Fruit fly (Drosophila melanogaster) whole organism, embryonic: ENCODE measurements around the gene CG6345.

ENCODE experiments used
- CG10565 ChIP-seq: fragments of 200-800 bp; sonication (Bioruptor generic); optimal IDR thresholded peaks from 3 replicates; lab custom pipeline; 2016; ENCODE audit warnings: missing biosample characterization, mild to moderate bottlenecking, missing genetic modification characterization
- CG12299 ChIP-seq: fragments of 200-800 bp; sonication (Bioruptor generic); optimal IDR thresholded peaks from 2 replicates; lab custom pipeline; 2018; ENCODE audit warnings: missing biosample characterization, mild to moderate bottlenecking, missing genetic modification characterization
- CG12659 ChIP-seq: fragments of 200-800 bp; sonication (Bioruptor generic); optimal IDR thresholded peaks from 3 replicates; lab custom pipeline; 2017; ENCODE audit warnings: mild to moderate bottlenecking, missing biosample characterization, missing genetic modification reagents, missing genetic modification characterization
- CG12744 ChIP-seq: fragments of 200-800 bp; sonication (Bioruptor generic); optimal IDR thresholded peaks from 2 replicates; lab custom pipeline; 2016; ENCODE audit warnings: missing biosample characterization, missing genetic modification characterization
- CG13894 ChIP-seq: fragments of 200-800 bp; sonication (Bioruptor generic); optimal IDR thresholded peaks from 3 replicates; lab custom pipeline; 2018; ENCODE audit warnings: missing biosample characterization, mild to moderate bottlenecking, missing genetic modification characterization, moderate library complexity
- CG14014 ChIP-seq: fragments of 200-800 bp; sonication (Bioruptor generic); IDR thresholded peaks from 2 replicates; pipeline ENCODE4 v1.3.6; 2022; ENCODE audit warnings: missing biosample characterization, missing genetic modification characterization
- CG14860 ChIP-seq: fragments of 200-800 bp; sonication (Bioruptor generic); IDR thresholded peaks from 3 replicates; pipeline ENCODE4 v1.3.6; 2022; ENCODE audit warnings: missing biosample characterization, missing genetic modification characterization; ENCODE audit not compliant: partially characterized antibody
- CG15011 ChIP-seq: fragments of 200-800 bp; sonication (Bioruptor generic); optimal IDR thresholded peaks from 3 replicates; lab custom pipeline; 2018; ENCODE audit warnings: missing biosample characterization, mild to moderate bottlenecking, missing genetic modification characterization
- CG15269 ChIP-seq: fragments of 200-800 bp; sonication (Bioruptor generic); optimal IDR thresholded peaks from 2 replicates; lab custom pipeline; 2018; ENCODE audit warnings: missing biosample characterization, mild to moderate bottlenecking, missing genetic modification characterization, moderate library complexity
- CG1603 ChIP-seq: fragments of 200-800 bp; sonication (Bioruptor generic); optimal IDR thresholded peaks from 2 replicates; lab custom pipeline; 2019; ENCODE audit warnings: missing biosample characterization, mild to moderate bottlenecking, missing genetic modification characterization, moderate library complexity
- CG17385 ChIP-seq: fragments of 200-800 bp; sonication (Bioruptor generic); optimal IDR thresholded peaks from 3 replicates; lab custom pipeline; 2018; ENCODE audit warnings: missing biosample characterization, mild to moderate bottlenecking, missing genetic modification characterization
- CG17829 ChIP-seq: fragments of 200-800 bp; optimal IDR thresholded peaks from 2 replicates; lab custom pipeline; 2019; ENCODE audit warnings: missing biosample characterization, mild to moderate bottlenecking, missing genetic modification characterization, moderate library complexity
- CG30020 ChIP-seq: fragments of 200-800 bp; optimal IDR thresholded peaks from 2 replicates; lab custom pipeline; 2019; ENCODE audit warnings: missing biosample characterization, mild to moderate bottlenecking, missing genetic modification characterization, moderate library complexity
- CG32772 ChIP-seq: fragments of 200-800 bp; sonication (Bioruptor generic); IDR thresholded peaks from 2 replicates; pipeline ENCODE4 v1.3.6; 2022; ENCODE audit warnings: missing biosample characterization, missing genetic modification characterization
- CG33557 ChIP-seq: fragments of 200-800 bp; sonication (Bioruptor generic); optimal IDR thresholded peaks from 2 replicates; lab custom pipeline; 2019; ENCODE audit warnings: missing biosample characterization, mild to moderate bottlenecking, missing genetic modification characterization, moderate library complexity
- CG34224 ChIP-seq: fragments of 200-800 bp; sonication (Bioruptor generic); IDR thresholded peaks from 3 replicates; pipeline ENCODE4 v1.3.6; 2022; ENCODE audit warnings: missing biosample characterization, missing genetic modification characterization; ENCODE audit not compliant: partially characterized antibody
- CG5180 ChIP-seq: fragments of 200-800 bp; sonication (Bioruptor generic); optimal IDR thresholded peaks from 3 replicates; lab custom pipeline; 2017; ENCODE audit warnings: missing biosample characterization, missing genetic modification characterization, mild to moderate bottlenecking, moderate library complexity, missing genetic modification reagents
- CoRest ChIP-seq: fragments of 200-800 bp; sonication (Bioruptor generic); optimal IDR thresholded peaks from 3 replicates; lab custom pipeline; 2018; ENCODE audit warnings: missing biosample characterization, mild to moderate bottlenecking, missing genetic modification characterization, moderate library complexity
- CrebB ChIP-seq: fragments of 200-800 bp; sonication (Bioruptor generic); optimal IDR thresholded peaks from 3 replicates; lab custom pipeline; 2018; ENCODE audit warnings: missing biosample characterization, mild to moderate bottlenecking, missing genetic modification characterization
- Deaf1 ChIP-seq: fragments of 200-800 bp; optimal IDR thresholded peaks from 3 replicates; lab custom pipeline; 2019; ENCODE audit warnings: missing biosample characterization, mild to moderate bottlenecking, missing genetic modification characterization, moderate library complexity
- Doc2 ChIP-seq: fragments of 200-800 bp; sonication (Bioruptor generic); IDR thresholded peaks from 2 replicates; pipeline ENCODE4 v1.3.6; 2022; ENCODE audit warnings: missing biosample characterization, missing genetic modification characterization
- E2f1 ChIP-seq: fragments of 200-800 bp; sonication (Bioruptor generic); IDR thresholded peaks from 2 replicates; pipeline ENCODE4 v1.3.6; 2022; ENCODE audit warnings: missing biosample characterization, missing genetic modification characterization
- Lhr ChIP-seq: fragments of 200-800 bp; sonication (Bioruptor generic); optimal IDR thresholded peaks from 3 replicates; lab custom pipeline; 2017; ENCODE audit warnings: mild to moderate bottlenecking, missing biosample characterization, missing genetic modification reagents, missing genetic modification characterization
- Lpt ChIP-seq: fragments of >200 bp; optimal IDR thresholded peaks from 2 replicates; lab custom pipeline; 2018; ENCODE audit warnings: missing biosample characterization, missing genetic modification characterization
- NC2α ChIP-seq: fragments of 200-800 bp; sonication (Bioruptor generic); optimal IDR thresholded peaks from 2 replicates; lab custom pipeline; 2016; ENCODE audit warnings: missing biosample characterization, missing genetic modification characterization
- NfI ChIP-seq: fragments of 200-800 bp; sonication (Bioruptor generic); optimal IDR thresholded peaks from 3 replicates; lab custom pipeline; 2018; ENCODE audit warnings: missing biosample characterization, mild to moderate bottlenecking, missing genetic modification characterization, moderate library complexity
- Sox102F ChIP-seq: fragments of 200-800 bp; sonication (Bioruptor generic); optimal IDR thresholded peaks from 2 replicates; lab custom pipeline; 2018; ENCODE audit warnings: missing biosample characterization, mild to moderate bottlenecking, missing genetic modification characterization, moderate library complexity
- az2 ChIP-seq: fragments of 200-800 bp; sonication (Bioruptor generic); optimal IDR thresholded peaks from 3 replicates; lab custom pipeline; 2016; ENCODE audit warnings: missing biosample characterization, missing genetic modification characterization
- bigmax ChIP-seq: fragments of 200-800 bp; sonication (Bioruptor generic); optimal IDR thresholded peaks from 2 replicates; lab custom pipeline; 2018; ENCODE audit warnings: missing biosample characterization, mild to moderate bottlenecking, missing genetic modification characterization
- br ChIP-seq: fragments of >200 bp; optimal IDR thresholded peaks from 2 replicates; lab custom pipeline; 2017
- cad ChIP-seq: fragments of >200 bp; optimal IDR thresholded peaks from 2 replicates; lab custom pipeline; 2017; ENCODE audit warnings: missing biosample characterization, missing genetic modification characterization
- dysf ChIP-seq: fragments of 200-800 bp; sonication (Bioruptor generic); IDR thresholded peaks from 3 replicates; pipeline ENCODE4 v1.3.6; 2022; ENCODE audit warnings: missing biosample characterization, missing genetic modification characterization
- gfzf ChIP-seq: fragments of 200-800 bp; sonication (Bioruptor generic); optimal IDR thresholded peaks from 2 replicates; lab custom pipeline; 2016; ENCODE audit warnings: missing biosample characterization, mild to moderate bottlenecking, missing genetic modification characterization, moderate library complexity
- h ChIP-seq: fragments of >200 bp; optimal IDR thresholded peaks from 2 replicates; lab custom pipeline; 2017
- hkb ChIP-seq, 2 experiments: fragments of 200-800 bp in 1 of 2; fragments of >200 bp in 1 of 2; sonication (Bioruptor generic) in 1 of 2; IDR thresholded peaks in 1 of 2; optimal IDR thresholded peaks in 1 of 2; 2 replicates each; pipeline versions ENCODE4 v1.3.6 to Lab custom; 2017 to 2022; ENCODE audit warnings: missing biosample characterization in 1 of 2, missing genetic modification characterization in 1 of 2
- insv ChIP-seq, 2 experiments: fragments of 200-800 bp; sonication (Bioruptor generic); optimal IDR thresholded peaks; 3 replicates each; lab custom pipeline; 2016 to 2018; ENCODE audit warnings: missing biosample characterization in 2 of 2, missing genetic modification characterization in 2 of 2
- lov ChIP-seq, 2 experiments: fragments of 200-800 bp in 1 of 2; fragments of >200 bp in 1 of 2; sonication (Bioruptor generic) in 1 of 2; IDR thresholded peaks in 1 of 2; optimal IDR thresholded peaks in 1 of 2; 2 replicates in 1 of 2; 3 replicates in 1 of 2; pipeline versions ENCODE4 v1.3.6 to Lab custom; 2017 to 2022; ENCODE audit warnings: missing biosample characterization in 1 of 2, missing genetic modification characterization in 1 of 2
- nau ChIP-seq: fragments of 200-800 bp; sonication (Bioruptor generic); optimal IDR thresholded peaks from 3 replicates; lab custom pipeline; 2017; ENCODE audit warnings: missing biosample characterization, mild to moderate bottlenecking, missing genetic modification characterization, missing genetic modification reagents
- p53 ChIP-seq: fragments of 200-800 bp; sonication (Bioruptor generic); optimal IDR thresholded peaks from 2 replicates; lab custom pipeline; 2016; ENCODE audit warnings: missing biosample characterization, missing genetic modification characterization
- psq ChIP-seq: fragments of 200-800 bp; sonication (Bioruptor generic); optimal IDR thresholded peaks from 2 replicates; lab custom pipeline; 2017; ENCODE audit warnings: missing biosample characterization, missing genetic modification characterization
- pzg ChIP-seq: fragments of 200-800 bp; sonication (Bioruptor generic); optimal IDR thresholded peaks from 3 replicates; lab custom pipeline; 2018; ENCODE audit warnings: missing biosample characterization, mild to moderate bottlenecking, missing genetic modification characterization, moderate library complexity
- repo ChIP-seq: fragments of 200-800 bp; sonication (Bioruptor generic); optimal IDR thresholded peaks from 2 replicates; lab custom pipeline; 2016; ENCODE audit warnings: missing biosample characterization, missing genetic modification characterization
- scrt ChIP-seq: fragments of 200-800 bp; sonication (Bioruptor generic); optimal IDR thresholded peaks from 2 replicates; lab custom pipeline; 2018; ENCODE audit warnings: missing biosample characterization, mild to moderate bottlenecking, missing genetic modification characterization, moderate library complexity
- shn ChIP-seq: fragments of 200-800 bp; sonication (Bioruptor generic); optimal IDR thresholded peaks from 3 replicates; lab custom pipeline; 2016; ENCODE audit warnings: missing biosample characterization, missing genetic modification characterization
- slbo ChIP-seq: fragments of 200-800 bp; sonication (Bioruptor generic); IDR thresholded peaks from 2 replicates; pipeline ENCODE4 v1.3.6; 2022; ENCODE audit warnings: missing biosample characterization, missing genetic modification characterization
- tll ChIP-seq, 2 experiments: fragments of 200-800 bp in 1 of 2; fragments of >200 bp in 1 of 2; sonication (Bioruptor generic) in 1 of 2; optimal IDR thresholded peaks; 2 replicates each; lab custom pipeline; 2017 to 2019; ENCODE audit warnings: missing biosample characterization in 2 of 2, missing genetic modification characterization in 2 of 2, mild to moderate bottlenecking in 1 of 2, moderate library complexity in 1 of 2
- twi ChIP-seq: fragments of 200-800 bp; optimal IDR thresholded peaks from 2 replicates; lab custom pipeline; 2019; ENCODE audit warnings: missing biosample characterization, mild to moderate bottlenecking, missing genetic modification characterization, moderate library complexity
- zf30C ChIP-seq: fragments of 200-800 bp; sonication (Bioruptor generic); optimal IDR thresholded peaks from 3 replicates; lab custom pipeline; 2018; ENCODE audit warnings: missing biosample characterization, mild to moderate bottlenecking, missing genetic modification characterization

Gene CG6345

dm6 chr3R:10388128-10389026 is 27.5 kb downstream of the CG6345 start, which contains the start of gene cwo (continued):
- TF ChIP-seq CG17829 (tag; lab: Kevin White, UChicago): no peak
- TF ChIP-seq twi: no peak
- no peak for TF ChIP-seq CG14014 (GFP tag; lab: Robert Waterston, UW)
- no peak for TF ChIP-seq insv (GFP tag; optimal IDR thresholded peaks at IDR 0.05; lab: Kevin White, UChicago)
- TF ChIP-seq Deaf1 (tag; lab: Kevin White, UChicago): peak; percentile 55
- no peak for TF ChIP-seq CG14860
- no peak for TF ChIP-seq E2f1 (GFP tag; lab: Robert Waterston, UW)
- TF ChIP-seq zf30C (GFP tag; lab: Kevin White, UChicago): no peak
- no peak for TF ChIP-seq bigmax
- TF ChIP-seq CG33557 (GFP tag; lab: Kevin White, UChicago): peak; percentile 39
- peak; percentile 24 for TF ChIP-seq CrebB (tag; lab: Kevin White, UChicago)
- TF ChIP-seq tll (GFP tag; optimal IDR thresholded peaks at IDR 0.05; lab: Kevin White, UChicago): no peak
- no peak for TF ChIP-seq dysf (GFP tag; lab: Robert Waterston, UW)
- TF ChIP-seq NC2α (GFP tag; lab: Kevin White, UChicago): no peak
- TF ChIP-seq CG15269 (tag; lab: Kevin White, UChicago): no peak
- TF ChIP-seq Lpt: no peak
- TF ChIP-seq Sox102F (GFP tag; lab: Kevin White, UChicago): no peak
- TF ChIP-seq CG12299: peak; percentile 0
- no peak for TF ChIP-seq gfzf (GFP tag; lab: Kevin White, UChicago)
- no peak for TF ChIP-seq nau (GFP tag; lab: Kevin White, UChicago)
- TF ChIP-seq CG34224: no peak
- TF ChIP-seq CG5180 (GFP tag; lab: Kevin White, UChicago): peak; percentile 33
- TF ChIP-seq hkb (optimal IDR thresholded peaks at IDR 0.05; lab: Kevin White, UChicago): no peak
- no peak for TF ChIP-seq hkb (GFP tag; IDR thresholded peaks at IDR 0.05; lab: Robert Waterston, UW)
- TF ChIP-seq az2: no peak
- TF ChIP-seq psq: no peak
- TF ChIP-seq CG15011 (GFP tag; lab: Kevin White, UChicago): peak; percentile 17
- TF ChIP-seq CG13894: peak; percentile 78
- TF ChIP-seq CoRest (tag; lab: Kevin White, UChicago): no peak
- no peak for TF ChIP-seq p53 (GFP tag; lab: Kevin White, UChicago)
- no peak for TF ChIP-seq CG32772 (GFP tag; lab: Robert Waterston, UW)
- TF ChIP-seq CG12744 (GFP tag; lab: Kevin White, UChicago): no peak
- TF ChIP-seq CG30020 (tag; lab: Kevin White, UChicago): no peak
- TF ChIP-seq CG12659 (GFP tag; lab: Kevin White, UChicago): peak; percentile 11
- no peak for TF ChIP-seq repo (GFP tag; lab: Kevin White, UChicago)
- no peak for TF ChIP-seq h (lab: Kevin White, UChicago)
- peak; percentile 2 for TF ChIP-seq CG17385
- no peak for TF ChIP-seq slbo (GFP tag; lab: Robert Waterston, UW)
- no peak for TF ChIP-seq lov (optimal IDR thresholded peaks at IDR 0.05; lab: Kevin White, UChicago)
- no peak for TF ChIP-seq lov (GFP tag; IDR thresholded peaks at IDR 0.05; lab: Robert Waterston, UW)
- TF ChIP-seq CG1603: peak; percentile 43
- no peak for TF ChIP-seq Doc2 (GFP tag; lab: Robert Waterston, UW)
- TF ChIP-seq br (lab: Kevin White, UChicago): no peak
- TF ChIP-seq NfI: peak; percentile 6
- no peak for TF ChIP-seq CG10565
- TF ChIP-seq cad (GFP tag; lab: Kevin White, UChicago): no peak
- peak; percentile 48 for TF ChIP-seq scrt
- TF ChIP-seq shn: no peak
- no peak for TF ChIP-seq Lhr (GFP tag; lab: Kevin White, UChicago)
- no peak for TF ChIP-seq pzg (GFP tag; lab: Kevin White, UChicago)
